Worm (Caenorhabditis elegans): ENCODE data around the gene T11F9.1.
A peak's percentile ranks its signal among the peaks of the same experiment; 100 is the strongest.

Gene T11F9.1

ce11 chrV:11497475-11497874 lies 38.1 kb downstream of the T11F9.1 start:
- TF ChIP-seq ceh-9 (tag; optimal IDR thresholded peaks at IDR 0.05) (no peak), nhr-23 (tag; optimal IDR thresholded peaks at IDR 0.05) (no peak), egl-5 (tag; optimal IDR thresholded peaks at IDR 0.05) (no peak), elt-3 (tag; optimal IDR thresholded peaks at IDR 0.05) (no peak), fos-1 (tag; optimal IDR thresholded peaks at IDR 0.05) (no peak), mdl-1 (tag; optimal IDR thresholded peaks at IDR 0.05) (no peak), nhr-67 (tag; optimal IDR thresholded peaks at IDR 0.05) (no peak), snpc-4 (tag; optimal IDR thresholded peaks at IDR 0.05) (no peak)

- no peak for TF ChIP-seq ztf-11 (tag; optimal IDR thresholded peaks at IDR 0.05)
- TF ChIP-seq tbx-2 (tag; optimal IDR thresholded peaks at IDR 0.05): no peak
- no peak for TF ChIP-seq nhr-25 (tag; optimal IDR thresholded peaks at IDR 0.05)
- TF ChIP-seq nfya-1 (tag; optimal IDR thresholded peaks at IDR 0.05; ENCODE audit: insufficient read depth): no peak
Measured at ce11 chrV:11499786-11500185, 40.4 kb downstream of the T11F9.1 start.

ce11 chrV:11500980-11501379 lies 41.6 kb downstream of the T11F9.1 start:
- no peak for TF ChIP-seq lin-39 (tag; optimal IDR thresholded peaks at IDR 0.05)
- no peak for TF ChIP-seq tbx-2 (tag; optimal IDR thresholded peaks at IDR 0.05)
- TF ChIP-seq pqm-1 (tag; optimal IDR thresholded peaks at IDR 0.05): no peak
- no peak for TF ChIP-seq unc-62 (GFP tag; optimal IDR thresholded peaks at IDR 0.05)
- no peak for TF ChIP-seq fos-1 (tag; optimal IDR thresholded peaks at IDR 0.05)
- TF ChIP-seq elt-2 (tag; optimal IDR thresholded peaks at IDR 0.05): peak; percentile 25
- TF ChIP-seq elt-1 (tag; optimal IDR thresholded peaks at IDR 0.05): no peak
- no peak for TF ChIP-seq nhr-77 (tag; optimal IDR thresholded peaks at IDR 0.05)
- TF ChIP-seq nfya-1 (tag; optimal IDR thresholded peaks at IDR 0.05; ENCODE audit: insufficient read depth): no peak

ce11 chrV:11503081-11503751 lies 43.9 kb downstream of the T11F9.1 start, which contains the start of gene C55A6.12:
TSS of gene C55A6.12 (minus strand) at chrV:11503131.
- TF ChIP-seq nfya-1 (tag; optimal IDR thresholded peaks at IDR 0.05; ENCODE audit: insufficient read depth) (peak; percentile 100), ztf-11 (tag; optimal IDR thresholded peaks at IDR 0.05) (no peak), tbx-2 (tag; optimal IDR thresholded peaks at IDR 0.05) (no peak), pqm-1 (tag; optimal IDR thresholded peaks at IDR 0.05) (no peak), nhr-237 (tag; optimal IDR thresholded peaks at IDR 0.05) (no peak), hmg-11 (tag; optimal IDR thresholded peaks at IDR 0.05) (no peak), lin-15B (tag; optimal IDR thresholded peaks at IDR 0.05) (peak; percentile 27), nhr-43 (tag; optimal IDR thresholded peaks at IDR 0.05; ENCODE audit: poor library complexity, severe bottlenecking) (peak; percentile 24)

- TF ChIP-seq nfya-1 (tag; optimal IDR thresholded peaks at IDR 0.05; ENCODE audit: insufficient read depth) (peak; percentile 83), elt-1 (tag; optimal IDR thresholded peaks at IDR 0.05) (peak; percentile 13), lin-15B (tag; optimal IDR thresholded peaks at IDR 0.05) (peak; percentile 46), tbx-2 (tag; optimal IDR thresholded peaks at IDR 0.05) (peak; percentile 36), snpc-4 (tag; optimal IDR thresholded peaks at IDR 0.05) (peak; percentile 20), fkh-10 (GFP tag; optimal IDR thresholded peaks at IDR 0.05) (peak; percentile 16), nhr-43 (tag; optimal IDR thresholded peaks at IDR 0.05; ENCODE audit: poor library complexity, severe bottlenecking) (peak; percentile 70), lin-39 (tag; optimal IDR thresholded peaks at IDR 0.05) (peak; percentile 22), elt-2 (tag; optimal IDR thresholded peaks at IDR 0.05) (peak; percentile 40), nhr-23 (tag; optimal IDR thresholded peaks at IDR 0.05) (peak; percentile 61), nhr-25 (tag; optimal IDR thresholded peaks at IDR 0.05) (peak; percentile 47), lsy-12 (tag; optimal IDR thresholded peaks at IDR 0.05) (peak; percentile 49), hmg-11 (tag; optimal IDR thresholded peaks at IDR 0.05) (peak; percentile 68), ceh-28 (tag; optimal IDR thresholded peaks at IDR 0.05) (peak; percentile 61), R02D3.7 (tag; optimal IDR thresholded peaks at IDR 0.05) (peak; percentile 44), jun-1 (tag; optimal IDR thresholded peaks at IDR 0.05) (peak; percentile 44), pha-4 (tag; optimal IDR thresholded peaks at IDR 0.05) (peak; percentile 66), pqm-1 (tag; optimal IDR thresholded peaks at IDR 0.05) (peak; percentile 20)
Measured at ce11 chrV:11504853-11505397, 45.6 kb downstream of the T11F9.1 start, which contains the start of the genes C55A6.1 and C55A6.10. TSS of gene C55A6.1 (minus strand) at chrV:11504968. TSS of gene C55A6.10 (plus strand) at chrV:11505347.

- no peak for TF ChIP-seq egl-27 (tag; optimal IDR thresholded peaks at IDR 0.05)
- TF ChIP-seq pha-4 (tag; optimal IDR thresholded peaks at IDR 0.05): peak; percentile 84
- TF ChIP-seq egl-5 (tag; optimal IDR thresholded peaks at IDR 0.05): peak; percentile 48
- TF ChIP-seq ama-1 (optimal IDR thresholded peaks at IDR 0.05): no peak
- peak; percentile 18 for TF ChIP-seq nfya-1 (tag; optimal IDR thresholded peaks at IDR 0.05; ENCODE audit: insufficient read depth)
Measured at ce11 chrV:11506347-11506746, 47.0 kb downstream of the T11F9.1 start.
